Worm (Caenorhabditis elegans): ENCODE measurements around the gene C45B11.8.

C45B11.8 gene

ce11 chrV:11039379-11039954, 1.1 kb upstream of the C45B11.8 start, which contains the start of gene pak-2:
pak-2 (minus strand) TSS chrV:11039429.
- TF ChIP-seq T22C8.4 (GFP tag; IDR thresholded peaks at IDR 0.05) (no peak), ztf-29 (GFP tag; IDR thresholded peaks at IDR 0.05) (no peak), klf-2 (GFP tag; conservative IDR thresholded peaks at IDR 0.05) (peak; percentile 49; the same call in 1 of the 2 replicates), ztf-23 (GFP tag; IDR thresholded peaks at IDR 0.05) (peak; percentile 85), med-1 (GFP tag; optimal IDR thresholded peaks at IDR 0.05; ENCODE audit: insufficient read depth) (no peak), tab-1 (GFP tag; IDR thresholded peaks at IDR 0.05) (no peak), flt-1 (GFP tag; IDR thresholded peaks at IDR 0.05) (peak; percentile 77), ref-1 (GFP tag; conservative IDR thresholded peaks at IDR 0.05) (no peak), cog-1 (tag; optimal IDR thresholded peaks at IDR 0.05) (peak; percentile 87)

- TF ChIP-seq tab-1 (GFP tag; IDR thresholded peaks at IDR 0.05) (no peak), flt-1 (GFP tag; IDR thresholded peaks at IDR 0.05) (no peak)
These were observed 553 bp upstream of the C45B11.8 start, which contains the start of gene C45B11.9 for ce11 chrV:11040020-11040419. C45B11.9 (plus strand) TSS chrV:11040320.

- TF ChIP-seq tab-1 (GFP tag; IDR thresholded peaks at IDR 0.05) (no peak), ref-1 (GFP tag; conservative IDR thresholded peaks at IDR 0.05) (no peak), flt-1 (GFP tag; IDR thresholded peaks at IDR 0.05) (no peak), T22C8.4 (GFP tag; IDR thresholded peaks at IDR 0.05) (no peak), cog-1 (tag; optimal IDR thresholded peaks at IDR 0.05) (no peak), ztf-29 (GFP tag; IDR thresholded peaks at IDR 0.05) (no peak), klf-2 (GFP tag; conservative IDR thresholded peaks at IDR 0.05) (no peak), med-1 (GFP tag; optimal IDR thresholded peaks at IDR 0.05; ENCODE audit: insufficient read depth) (no peak), ztf-23 (GFP tag; IDR thresholded peaks at IDR 0.05) (no peak)
These were observed 926 bp downstream of the C45B11.8 start, which contains the start of gene C45B11.5 for ce11 chrV:11041499-11041898. C45B11.5 (plus strand) TSS chrV:11041799.

- TF ChIP-seq ztf-29 (GFP tag; IDR thresholded peaks at IDR 0.05): no peak
- no peak for TF ChIP-seq klf-2 (GFP tag; conservative IDR thresholded peaks at IDR 0.05)
- no peak for TF ChIP-seq ref-1 (GFP tag; conservative IDR thresholded peaks at IDR 0.05)
These were observed 2.0 kb downstream of the C45B11.8 start, which contains the start of gene C45B11.2 for ce11 chrV:11042538-11042937. C45B11.2 (plus strand) TSS chrV:11042710.

- TF ChIP-seq ztf-23 (GFP tag; IDR thresholded peaks at IDR 0.05) (no peak), klf-2 (GFP tag; conservative IDR thresholded peaks at IDR 0.05) (no peak), med-1 (GFP tag; optimal IDR thresholded peaks at IDR 0.05; ENCODE audit: insufficient read depth) (no peak), cog-1 (tag; optimal IDR thresholded peaks at IDR 0.05) (no peak), T22C8.4 (GFP tag; IDR thresholded peaks at IDR 0.05) (no peak), flt-1 (GFP tag; IDR thresholded peaks at IDR 0.05) (no peak), ztf-29 (GFP tag; IDR thresholded peaks at IDR 0.05) (no peak), tab-1 (GFP tag; IDR thresholded peaks at IDR 0.05) (no peak), ref-1 (GFP tag; conservative IDR thresholded peaks at IDR 0.05) (no peak)
These were observed 3.2 kb downstream of the C45B11.8 start, which contains the start of gene C45B11.6 for ce11 chrV:11043767-11044166. C45B11.6 (plus strand) TSS chrV:11044067.

- TF ChIP-seq klf-2 (GFP tag; conservative IDR thresholded peaks at IDR 0.05) (no peak), flt-1 (GFP tag; IDR thresholded peaks at IDR 0.05) (no peak), tab-1 (GFP tag; IDR thresholded peaks at IDR 0.05) (no peak), med-1 (GFP tag; optimal IDR thresholded peaks at IDR 0.05; ENCODE audit: insufficient read depth) (no peak), ref-1 (GFP tag; conservative IDR thresholded peaks at IDR 0.05) (no peak), ztf-29 (GFP tag; IDR thresholded peaks at IDR 0.05) (no peak), ztf-23 (GFP tag; IDR thresholded peaks at IDR 0.05) (no peak), cog-1 (tag; optimal IDR thresholded peaks at IDR 0.05) (no peak)
These were observed 6.2 kb downstream of the C45B11.8 start, which contains the start of gene dhs-18 for ce11 chrV:11046730-11047129. dhs-18 (minus strand) TSS chrV:11046833.

ce11 chrV:11048678-11049077, 8.1 kb downstream of the C45B11.8 start, which contains the start of gene srh-74:
srh-74 (minus strand) TSS chrV:11048778.
- TF ChIP-seq med-1 (GFP tag; optimal IDR thresholded peaks at IDR 0.05; ENCODE audit: insufficient read depth) (no peak), ztf-23 (GFP tag; IDR thresholded peaks at IDR 0.05) (no peak), ref-1 (GFP tag; conservative IDR thresholded peaks at IDR 0.05) (no peak), cog-1 (tag; optimal IDR thresholded peaks at IDR 0.05) (no peak), T22C8.4 (GFP tag; IDR thresholded peaks at IDR 0.05) (no peak), klf-2 (GFP tag; conservative IDR thresholded peaks at IDR 0.05) (no peak), ztf-29 (GFP tag; IDR thresholded peaks at IDR 0.05) (no peak), flt-1 (GFP tag; IDR thresholded peaks at IDR 0.05) (no peak), tab-1 (GFP tag; IDR thresholded peaks at IDR 0.05) (no peak)

ce11 chrV:11051921-11052320, 11.3 kb downstream of the C45B11.8 start, which contains the start of gene T04C12.33:
T04C12.33 (plus strand) TSS chrV:11052221.
- TF ChIP-seq ref-1 (GFP tag; conservative IDR thresholded peaks at IDR 0.05) (no peak), klf-2 (GFP tag; conservative IDR thresholded peaks at IDR 0.05) (no peak), tab-1 (GFP tag; IDR thresholded peaks at IDR 0.05) (no peak), flt-1 (GFP tag; IDR thresholded peaks at IDR 0.05) (no peak), ztf-23 (GFP tag; IDR thresholded peaks at IDR 0.05) (no peak), med-1 (GFP tag; optimal IDR thresholded peaks at IDR 0.05; ENCODE audit: insufficient read depth) (no peak), T22C8.4 (GFP tag; IDR thresholded peaks at IDR 0.05) (no peak), ztf-29 (GFP tag; IDR thresholded peaks at IDR 0.05) (no peak), cog-1 (tag; optimal IDR thresholded peaks at IDR 0.05) (no peak)

- TF ChIP-seq med-1 (GFP tag; optimal IDR thresholded peaks at IDR 0.05; ENCODE audit: insufficient read depth) (no peak), cog-1 (tag; optimal IDR thresholded peaks at IDR 0.05) (no peak), flt-1 (GFP tag; IDR thresholded peaks at IDR 0.05) (no peak), ztf-29 (GFP tag; IDR thresholded peaks at IDR 0.05) (no peak), ref-1 (GFP tag; conservative IDR thresholded peaks at IDR 0.05) (no peak), klf-2 (GFP tag; conservative IDR thresholded peaks at IDR 0.05) (no peak), T22C8.4 (GFP tag; IDR thresholded peaks at IDR 0.05) (no peak)
These were observed 13.3 kb downstream of the C45B11.8 start, which contains the start of gene T04C12.7 for ce11 chrV:11053827-11054226. T04C12.7 (plus strand) TSS chrV:11054127.

ce11 chrV:11056484-11056883, 15.9 kb downstream of the C45B11.8 start:
- TF ChIP-seq cog-1 (tag; optimal IDR thresholded peaks at IDR 0.05) (no peak), ztf-29 (GFP tag; IDR thresholded peaks at IDR 0.05) (no peak), T22C8.4 (GFP tag; IDR thresholded peaks at IDR 0.05) (no peak), flt-1 (GFP tag; IDR thresholded peaks at IDR 0.05) (no peak), klf-2 (GFP tag; conservative IDR thresholded peaks at IDR 0.05) (no peak), tab-1 (GFP tag; IDR thresholded peaks at IDR 0.05) (no peak), ztf-23 (GFP tag; IDR thresholded peaks at IDR 0.05) (no peak), ref-1 (GFP tag; conservative IDR thresholded peaks at IDR 0.05) (no peak), med-1 (GFP tag; optimal IDR thresholded peaks at IDR 0.05; ENCODE audit: insufficient read depth) (no peak)
